Fruit fly (Drosophila melanogaster) whole organism, embryonic: ENCODE data around the gene CG2321.

Experiments used
- Bgb ChIP-seq: fragments of 200-800 bp; sonication (Bioruptor generic); IDR thresholded peaks from 2 replicates; pipeline ENCODE4 v1.3.6; 2022; ENCODE audit warnings: missing biosample characterization, missing genetic modification characterization; ENCODE audit not compliant: partially characterized antibody
- BtbVII ChIP-seq: fragments of 200-800 bp; sonication (Bioruptor generic); optimal IDR thresholded peaks from 3 replicates; lab custom pipeline; 2017; ENCODE audit warnings: missing biosample characterization, mild to moderate bottlenecking, missing genetic modification characterization
- CG11696 ChIP-seq: fragments of 200-800 bp; sonication (Bioruptor generic); IDR thresholded peaks from 2 replicates; pipeline ENCODE4 v1.3.6; 2022; ENCODE audit warnings: missing biosample characterization, missing genetic modification characterization
- CG12659 ChIP-seq: fragments of 200-800 bp; sonication (Bioruptor generic); optimal IDR thresholded peaks from 3 replicates; lab custom pipeline; 2017; ENCODE audit warnings: mild to moderate bottlenecking, missing biosample characterization, missing genetic modification reagents, missing genetic modification characterization
- CG14710 ChIP-seq: fragments of 200-800 bp; sonication (Bioruptor generic); optimal IDR thresholded peaks from 3 replicates; lab custom pipeline; 2019; ENCODE audit warnings: missing biosample characterization, mild to moderate bottlenecking, missing genetic modification characterization, moderate library complexity
- CG14860 ChIP-seq: fragments of 200-800 bp; sonication (Bioruptor generic); IDR thresholded peaks from 3 replicates; pipeline ENCODE4 v1.3.6; 2022; ENCODE audit warnings: missing biosample characterization, missing genetic modification characterization; ENCODE audit not compliant: partially characterized antibody
- CG1647 ChIP-seq: fragments of 200-800 bp; sonication (Bioruptor generic); optimal IDR thresholded peaks from 3 replicates; lab custom pipeline; 2016; ENCODE audit warnings: missing biosample characterization, missing genetic modification characterization
- CG17328 ChIP-seq: fragments of 200-800 bp; sonication (Bioruptor generic); IDR thresholded peaks from 2 replicates; pipeline ENCODE4 v1.3.6; 2022; ENCODE audit warnings: missing biosample characterization, missing genetic modification characterization
- CG17361 ChIP-seq: fragments of 200-800 bp; sonication (Bioruptor generic); IDR thresholded peaks from 3 replicates; pipeline ENCODE4 v1.3.6; 2022; ENCODE audit warnings: missing biosample characterization, missing genetic modification characterization
- CG17385 ChIP-seq: fragments of 200-800 bp; sonication (Bioruptor generic); optimal IDR thresholded peaks from 3 replicates; lab custom pipeline; 2018; ENCODE audit warnings: missing biosample characterization, mild to moderate bottlenecking, missing genetic modification characterization
- CG17829 ChIP-seq: fragments of 200-800 bp; optimal IDR thresholded peaks from 2 replicates; lab custom pipeline; 2019; ENCODE audit warnings: missing biosample characterization, mild to moderate bottlenecking, missing genetic modification characterization, moderate library complexity
- CG18262 ChIP-seq: fragments of 200-800 bp; optimal IDR thresholded peaks from 3 replicates; lab custom pipeline; 2019; ENCODE audit warnings: missing biosample characterization, mild to moderate bottlenecking, missing genetic modification characterization, moderate library complexity
- CG2116 ChIP-seq: fragments of 200-800 bp; sonication (Bioruptor generic); optimal IDR thresholded peaks from 3 replicates; lab custom pipeline; 2018; ENCODE audit warnings: missing biosample characterization, mild to moderate bottlenecking, missing genetic modification characterization
- CG2129 ChIP-seq: fragments of 200-800 bp; sonication (Bioruptor generic); IDR thresholded peaks from 2 replicates; pipeline ENCODE4 v1.3.6; 2022; ENCODE audit warnings: missing biosample characterization, missing genetic modification characterization; ENCODE audit not compliant: partially characterized antibody
- CG34224 ChIP-seq: fragments of 200-800 bp; sonication (Bioruptor generic); IDR thresholded peaks from 3 replicates; pipeline ENCODE4 v1.3.6; 2022; ENCODE audit warnings: missing biosample characterization, missing genetic modification characterization; ENCODE audit not compliant: partially characterized antibody
- CG6272 ChIP-seq: fragments of 200-800 bp; sonication (Bioruptor generic); IDR thresholded peaks from 2 replicates; pipeline ENCODE4 v1.3.6; 2022; ENCODE audit warnings: missing biosample characterization, missing genetic modification characterization
- CG6765 ChIP-seq: fragments of 200-800 bp; sonication (Bioruptor generic); optimal IDR thresholded peaks from 3 replicates; lab custom pipeline; 2017; ENCODE audit warnings: missing biosample characterization, mild to moderate bottlenecking, missing genetic modification characterization
- CG7271 ChIP-seq: fragments of 200-800 bp; sonication (Bioruptor generic); optimal IDR thresholded peaks from 2 replicates; lab custom pipeline; 2018; ENCODE audit warnings: missing biosample characterization, mild to moderate bottlenecking, missing genetic modification characterization, moderate library complexity
- CG7556 ChIP-seq: fragments of 200-800 bp; sonication (Bioruptor generic); optimal IDR thresholded peaks from 2 replicates; lab custom pipeline; 2017; ENCODE audit warnings: missing biosample characterization, mild to moderate bottlenecking, missing genetic modification characterization
- CG9797 ChIP-seq: fragments of 200-800 bp; sonication (Bioruptor generic); optimal IDR thresholded peaks from 3 replicates; lab custom pipeline; 2018; ENCODE audit warnings: missing biosample characterization, mild to moderate bottlenecking, missing genetic modification characterization
- Dbx ChIP-seq: fragments of 200-800 bp; sonication (Bioruptor generic); IDR thresholded peaks from 3 replicates; pipeline ENCODE4 v1.3.6; 2022; ENCODE audit warnings: missing biosample characterization, missing genetic modification characterization
- Dek ChIP-seq: fragments of 200-800 bp; sonication (Bioruptor generic); optimal IDR thresholded peaks from 3 replicates; lab custom pipeline; 2019; ENCODE audit warnings: missing biosample characterization, mild to moderate bottlenecking, missing genetic modification characterization, moderate library complexity
- HLH54F ChIP-seq: fragments of 200-800 bp; sonication (Bioruptor generic); optimal IDR thresholded peaks from 3 replicates; lab custom pipeline; 2016; ENCODE audit warnings: missing biosample characterization, missing genetic modification characterization
- HmgD ChIP-seq: fragments of 200-800 bp; sonication (Bioruptor generic); optimal IDR thresholded peaks from 3 replicates; lab custom pipeline; 2016; ENCODE audit warnings: missing biosample characterization, missing genetic modification characterization
- MBD-R2 ChIP-seq: fragments of 200-800 bp; sonication (Bioruptor generic); IDR thresholded peaks from 2 replicates; pipeline ENCODE4 v1.3.6; 2022; ENCODE audit warnings: missing biosample characterization, missing genetic modification characterization
- Poxn ChIP-seq: fragments of 200-800 bp; sonication (Bioruptor generic); IDR thresholded peaks from 2 replicates; pipeline ENCODE4 v1.3.6; 2022; ENCODE audit warnings: missing biosample characterization, missing genetic modification characterization
- Ptx1 ChIP-seq: fragments of 200-800 bp; sonication (Bioruptor generic); IDR thresholded peaks from 2 replicates; pipeline ENCODE4 v1.3.6; 2022; ENCODE audit warnings: missing biosample characterization, missing genetic modification characterization
- Rfx ChIP-seq: fragments of 200-800 bp; sonication (Bioruptor generic); IDR thresholded peaks from 2 replicates; pipeline ENCODE4 v1.3.6; 2022; ENCODE audit warnings: missing biosample characterization, missing genetic modification characterization
- Sin3A ChIP-seq: fragments of >200 bp; optimal IDR thresholded peaks from 2 replicates; lab custom pipeline; 2018
- Sry-δ ChIP-seq: fragments of 200-800 bp; sonication (Bioruptor generic); optimal IDR thresholded peaks from 2 replicates; lab custom pipeline; 2016; ENCODE audit warnings: missing biosample characterization, missing genetic modification characterization
- Stat92E ChIP-seq, 3 experiments: fragments of >200 bp in 2 of 3; fragments of 200-800 bp in 1 of 3; sonication (Bioruptor generic) in 1 of 3; optimal IDR thresholded peaks; 2 replicates each; lab custom pipeline; 2017 to 2019; ENCODE audit warnings: missing biosample characterization in 3 of 3, missing genetic modification characterization in 3 of 3, mild to moderate bottlenecking in 1 of 3, moderate library complexity in 1 of 3
- ato ChIP-seq: fragments of 200-800 bp; sonication (Bioruptor generic); IDR thresholded peaks from 2 replicates; pipeline ENCODE4 v1.3.6; 2022; ENCODE audit warnings: missing biosample characterization, missing genetic modification characterization; ENCODE audit not compliant: partially characterized antibody
- cas ChIP-seq: fragments of 200-800 bp; sonication (Bioruptor generic); IDR thresholded peaks from 2 replicates; pipeline ENCODE4 v1.3.6; 2022; ENCODE audit warnings: missing biosample characterization, missing genetic modification characterization
- da ChIP-seq: fragments of 200-800 bp; sonication (Bioruptor generic); optimal IDR thresholded peaks from 2 replicates; lab custom pipeline; 2016; ENCODE audit warnings: missing biosample characterization, missing genetic modification characterization
- dmrt99B ChIP-seq: fragments of 200-800 bp; sonication (Bioruptor generic); optimal IDR thresholded peaks from 2 replicates; lab custom pipeline; 2018; ENCODE audit warnings: missing biosample characterization, mild to moderate bottlenecking, missing genetic modification characterization, moderate library complexity
- grn ChIP-seq: fragments of 200-800 bp; sonication (Bioruptor generic); optimal IDR thresholded peaks from 3 replicates; lab custom pipeline; 2017; ENCODE audit warnings: missing biosample characterization, missing genetic modification characterization
- her ChIP-seq: fragments of 200-800 bp; sonication (Bioruptor generic); optimal IDR thresholded peaks from 2 replicates; lab custom pipeline; 2016; ENCODE audit warnings: missing biosample characterization, missing genetic modification characterization
- hkb ChIP-seq, 2 experiments: fragments of 200-800 bp in 1 of 2; fragments of >200 bp in 1 of 2; sonication (Bioruptor generic) in 1 of 2; IDR thresholded peaks in 1 of 2; optimal IDR thresholded peaks in 1 of 2; 2 replicates each; pipeline versions ENCODE4 v1.3.6 to Lab custom; 2017 to 2022; ENCODE audit warnings: missing biosample characterization in 1 of 2, missing genetic modification characterization in 1 of 2
- insv ChIP-seq, 2 experiments: fragments of 200-800 bp; sonication (Bioruptor generic); optimal IDR thresholded peaks; 3 replicates each; lab custom pipeline; 2016 to 2018; ENCODE audit warnings: missing biosample characterization in 2 of 2, missing genetic modification characterization in 2 of 2
- jumu ChIP-seq: fragments of 200-800 bp; sonication (Bioruptor generic); optimal IDR thresholded peaks from 3 replicates; lab custom pipeline; 2016; ENCODE audit warnings: missing biosample characterization, missing genetic modification characterization
- nmo ChIP-seq: fragments of 200-800 bp; sonication (Bioruptor generic); optimal IDR thresholded peaks from 2 replicates; lab custom pipeline; 2018; ENCODE audit warnings: missing biosample characterization, mild to moderate bottlenecking, missing genetic modification characterization, moderate library complexity
- oc ChIP-seq: fragments of 200-800 bp; sonication (Bioruptor generic); optimal IDR thresholded peaks from 2 replicates; lab custom pipeline; 2018; ENCODE audit warnings: missing biosample characterization, mild to moderate bottlenecking, missing genetic modification characterization, moderate library complexity
- onecut ChIP-seq: fragments of 200-800 bp; sonication (Bioruptor generic); IDR thresholded peaks from 2 replicates; pipeline ENCODE4 v1.3.6; 2022; ENCODE audit warnings: missing biosample characterization, missing genetic modification characterization
- pros ChIP-seq: fragments of 200-800 bp; sonication (Bioruptor generic); optimal IDR thresholded peaks from 3 replicates; lab custom pipeline; 2019; ENCODE audit warnings: missing biosample characterization, mild to moderate bottlenecking, missing genetic modification characterization, moderate library complexity
- sens ChIP-seq: fragments of 200-800 bp; sonication (Bioruptor generic); peaks from one replicate; lab custom pipeline; 2016; ENCODE audit warnings: missing biosample characterization, missing genetic modification characterization
- sima ChIP-seq: fragments of 200-800 bp; sonication (Bioruptor generic); optimal IDR thresholded peaks from 2 replicates; lab custom pipeline; 2016; ENCODE audit warnings: missing biosample characterization, missing genetic modification characterization
- tio ChIP-seq: fragments of 200-800 bp; sonication (Bioruptor generic); optimal IDR thresholded peaks from 2 replicates; lab custom pipeline; 2017; ENCODE audit warnings: missing biosample characterization, missing genetic modification characterization, inconsistent platforms
- trem ChIP-seq: fragments of 200-800 bp; optimal IDR thresholded peaks from 3 replicates; lab custom pipeline; 2019; ENCODE audit warnings: missing biosample characterization, mild to moderate bottlenecking, missing genetic modification characterization, moderate library complexity

The CG2321 gene

dm6 chr3R:29503406-29504116 is 14.5 kb upstream of the CG2321 start, which contains the start of gene Trc8:
Trc8 (minus strand) TSS chr3R:29503797.
- TF ChIP-seq CG2116 (peak; percentile 90), dmrt99B (tag; lab: Kevin White, UChicago) (no peak), ato (GFP tag; lab: Robert Waterston, UW) (peak; percentile 93), Bgb (peak; percentile 92), CG7556 (GFP tag; lab: Kevin White, UChicago) (no peak), onecut (GFP tag; lab: Robert Waterston, UW) (peak; percentile 76), nmo (peak; percentile 36), HmgD (GFP tag; lab: Kevin White, UChicago) (peak; percentile 36), CG14860 (peak; percentile 66), oc (tag; lab: Kevin White, UChicago) (no peak), cas (0 out of 2 replicates have a peak, but pooled peaks have one; percentile 28), da (GFP tag; lab: Kevin White, UChicago) (no peak), CG7271 (no peak), HLH54F (GFP tag; lab: Kevin White, UChicago) (peak; percentile 1), MBD-R2 (GFP tag; lab: Robert Waterston, UW) (peak; percentile 83), BtbVII (GFP tag; lab: Kevin White, UChicago) (no peak), CG17361 (0 out of 3 replicates have a peak, but pooled peaks have one; percentile 27), CG11696 (GFP tag; lab: Robert Waterston, UW) (0 out of 2 replicates have a peak, but pooled peaks have one; percentile 30), sens (GFP tag; lab: Kevin White, UChicago) (peak; percentile 76), trem (tag; lab: Kevin White, UChicago) (peak; percentile 49), jumu (GFP tag; lab: Kevin White, UChicago) (peak; percentile 3), CG14710 (tag; lab: Kevin White, UChicago) (peak; percentile 100), Rfx (GFP tag; lab: Robert Waterston, UW) (peak; percentile 46; the same call in 1 of the 2 replicates), Dek (peak; percentile 82), Dbx (peak; percentile 34; the same call in 1 of the 3 replicates), CG17385 (GFP tag; lab: Kevin White, UChicago) (no peak), CG12659 (GFP tag; lab: Kevin White, UChicago) (peak; percentile 38), Sry-δ (peak; percentile 79), CG9797 (peak; percentile 38), CG1647 (GFP tag; lab: Kevin White, UChicago) (no peak), sima (no peak), Poxn (GFP tag; lab: Robert Waterston, UW) (no peak), Stat92E (GFP tag; optimal IDR thresholded peaks at IDR 0.05; lab: Kevin White, UChicago) (peak in 1 of 3 experiments; percentile 8), CG6765 (GFP tag; lab: Kevin White, UChicago) (no peak), CG34224 (GFP tag; lab: Robert Waterston, UW) (peak; percentile 85), insv (GFP tag; optimal IDR thresholded peaks at IDR 0.05; lab: Kevin White, UChicago) (peak in 1 of 2 experiments; percentile 23), tio (GFP tag; lab: Kevin White, UChicago) (no peak), her (GFP tag; lab: Kevin White, UChicago) (peak; percentile 42), grn (GFP tag; lab: Kevin White, UChicago) (no peak), CG18262 (tag; lab: Kevin White, UChicago) (peak; percentile 7), CG17829 (peak; percentile 59), CG2129 (GFP tag; lab: Robert Waterston, UW) (peak; percentile 56), pros (GFP tag; lab: Kevin White, UChicago) (no peak), CG17328 (GFP tag; lab: Robert Waterston, UW) (no peak), CG6272 (GFP tag; lab: Robert Waterston, UW) (peak; percentile 43; the same call in 1 of the 2 replicates), hkb (optimal IDR thresholded peaks at IDR 0.05; lab: Kevin White, UChicago) (peak; percentile 24), hkb (GFP tag; IDR thresholded peaks at IDR 0.05; lab: Robert Waterston, UW) (no peak), Sin3A (lab: Kevin White, UChicago) (peak; percentile 71), Ptx1 (GFP tag; lab: Robert Waterston, UW) (no peak)
